Fruit fly (Drosophila melanogaster) whole organism, embryonic: ENCODE results near the gene CG34288.

Source experiments
- Ada2b ChIP-seq: fragments of 200-800 bp; sonication (Bioruptor generic); IDR thresholded peaks from 2 replicates; pipeline ENCODE4 v1.3.6; 2022; ENCODE audit warnings: missing biosample characterization, missing genetic modification characterization
- Asciz ChIP-seq: fragments of 200-800 bp; sonication (Bioruptor generic); optimal IDR thresholded peaks from 2 replicates; lab custom pipeline; 2017; ENCODE audit warnings: missing biosample characterization, mild to moderate bottlenecking, missing genetic modification characterization, missing genetic modification reagents
- Atf3 ChIP-seq: fragments of 200-800 bp; sonication (Bioruptor generic); optimal IDR thresholded peaks from 3 replicates; lab custom pipeline; 2016; ENCODE audit warnings: missing biosample characterization, missing genetic modification characterization
- CG10321 ChIP-seq: fragments of 200-800 bp; sonication (Bioruptor generic); IDR thresholded peaks from 2 replicates; pipeline ENCODE4 v1.3.6; 2022; ENCODE audit warnings: missing biosample characterization, missing genetic modification characterization
- CG11093 ChIP-seq: fragments of 200-800 bp; sonication (Bioruptor generic); IDR thresholded peaks from 3 replicates; pipeline ENCODE4 v1.3.6; 2022; ENCODE audit warnings: missing biosample characterization, missing genetic modification characterization
- CG11247 ChIP-seq: fragments of 200-800 bp; sonication (Bioruptor generic); IDR thresholded peaks from 2 replicates; pipeline ENCODE4 v1.3.6; 2022; ENCODE audit warnings: missing biosample characterization, missing genetic modification characterization
- CG12071 ChIP-seq: fragments of 200-800 bp; sonication (Bioruptor generic); optimal IDR thresholded peaks from 3 replicates; lab custom pipeline; 2018; ENCODE audit warnings: missing biosample characterization, mild to moderate bottlenecking, missing genetic modification characterization
- CG12299 ChIP-seq: fragments of 200-800 bp; sonication (Bioruptor generic); optimal IDR thresholded peaks from 2 replicates; lab custom pipeline; 2018; ENCODE audit warnings: missing biosample characterization, mild to moderate bottlenecking, missing genetic modification characterization
- CG13424 ChIP-seq: fragments of 200-800 bp; sonication (Bioruptor generic); optimal IDR thresholded peaks from 2 replicates; lab custom pipeline; 2019; ENCODE audit warnings: missing biosample characterization, mild to moderate bottlenecking, missing genetic modification characterization, moderate library complexity
- CG13775 ChIP-seq: fragments of 200-800 bp; sonication (Bioruptor generic); optimal IDR thresholded peaks from 3 replicates; lab custom pipeline; 2017; ENCODE audit warnings: missing biosample characterization, mild to moderate bottlenecking, missing genetic modification characterization
- CG14014 ChIP-seq: fragments of 200-800 bp; sonication (Bioruptor generic); IDR thresholded peaks from 2 replicates; pipeline ENCODE4 v1.3.6; 2022; ENCODE audit warnings: missing biosample characterization, missing genetic modification characterization
- CG1602 ChIP-seq: fragments of 200-800 bp; sonication (Bioruptor generic); optimal IDR thresholded peaks from 3 replicates; lab custom pipeline; 2016; ENCODE audit warnings: missing biosample characterization, missing genetic modification characterization
- CG17186 ChIP-seq: fragments of 200-800 bp; sonication (Bioruptor generic); optimal IDR thresholded peaks from 3 replicates; lab custom pipeline; 2017; ENCODE audit warnings: missing biosample characterization, missing genetic modification reagents, missing genetic modification characterization
- CG17568 ChIP-seq: fragments of 200-800 bp; sonication (Bioruptor generic); optimal IDR thresholded peaks from 2 replicates; lab custom pipeline; 2018; ENCODE audit warnings: missing biosample characterization, mild to moderate bottlenecking, missing genetic modification characterization, moderate library complexity
- CG18764 ChIP-seq: fragments of 200-800 bp; sonication (Bioruptor generic); optimal IDR thresholded peaks from 3 replicates; lab custom pipeline; 2016; ENCODE audit warnings: missing biosample characterization, missing genetic modification characterization
- CG4730 ChIP-seq: fragments of 200-800 bp; sonication (Bioruptor generic); IDR thresholded peaks from 2 replicates; pipeline ENCODE4 v1.3.6; 2022; ENCODE audit warnings: missing biosample characterization, missing genetic modification characterization
- CG5180 ChIP-seq: fragments of 200-800 bp; sonication (Bioruptor generic); optimal IDR thresholded peaks from 3 replicates; lab custom pipeline; 2017; ENCODE audit warnings: missing biosample characterization, missing genetic modification characterization, mild to moderate bottlenecking, moderate library complexity, missing genetic modification reagents
- CG8359 ChIP-seq: fragments of 200-800 bp; sonication (Bioruptor generic); optimal IDR thresholded peaks from 2 replicates; lab custom pipeline; 2017; ENCODE audit warnings: missing biosample characterization, mild to moderate bottlenecking, missing genetic modification characterization, borderline replicate concordance
- CG8765 ChIP-seq: fragments of 200-800 bp; sonication (Bioruptor generic); IDR thresholded peaks from 2 replicates; pipeline ENCODE4 v1.3.6; 2022; ENCODE audit warnings: missing biosample characterization, missing genetic modification characterization
- CG9727 ChIP-seq: fragments of 200-800 bp; sonication (Bioruptor generic); optimal IDR thresholded peaks from 3 replicates; lab custom pipeline; 2017; ENCODE audit warnings: missing biosample characterization, mild to moderate bottlenecking, missing genetic modification characterization
- CG9797 ChIP-seq: fragments of 200-800 bp; sonication (Bioruptor generic); optimal IDR thresholded peaks from 3 replicates; lab custom pipeline; 2018; ENCODE audit warnings: missing biosample characterization, mild to moderate bottlenecking, missing genetic modification characterization
- CoRest ChIP-seq: fragments of 200-800 bp; sonication (Bioruptor generic); optimal IDR thresholded peaks from 3 replicates; lab custom pipeline; 2018; ENCODE audit warnings: missing biosample characterization, mild to moderate bottlenecking, missing genetic modification characterization, moderate library complexity
- Deaf1 ChIP-seq: fragments of 200-800 bp; optimal IDR thresholded peaks from 3 replicates; lab custom pipeline; 2019; ENCODE audit warnings: missing biosample characterization, mild to moderate bottlenecking, missing genetic modification characterization, moderate library complexity
- Oaz ChIP-seq: fragments of 200-800 bp; sonication (Bioruptor generic); IDR thresholded peaks from 2 replicates; pipeline ENCODE4 v1.3.6; 2022; ENCODE audit warnings: missing biosample characterization, missing genetic modification characterization
- Oli ChIP-seq: fragments of 200-800 bp; sonication (Bioruptor generic); optimal IDR thresholded peaks from 2 replicates; lab custom pipeline; 2018; ENCODE audit warnings: missing biosample characterization, mild to moderate bottlenecking, missing genetic modification characterization, moderate library complexity
- Scr ChIP-seq: fragments of 200-800 bp; sonication (Bioruptor generic); IDR thresholded peaks from 2 replicates; pipeline ENCODE4 v1.3.6; 2022; ENCODE audit warnings: missing biosample characterization, missing genetic modification characterization; ENCODE audit not compliant: partially characterized antibody
- Xbp1 ChIP-seq: fragments of 200-800 bp; sonication (Bioruptor generic); optimal IDR thresholded peaks from 3 replicates; lab custom pipeline; 2016; ENCODE audit warnings: missing biosample characterization, mild to moderate bottlenecking, missing genetic modification characterization
- aop ChIP-seq: fragments of 200-800 bp; sonication (Bioruptor generic); IDR thresholded peaks from 2 replicates; pipeline ENCODE4 v1.3.6; 2022; ENCODE audit warnings: missing biosample characterization, missing genetic modification characterization
- br ChIP-seq: fragments of >200 bp; optimal IDR thresholded peaks from 2 replicates; lab custom pipeline; 2017
- cas ChIP-seq: fragments of 200-800 bp; sonication (Bioruptor generic); IDR thresholded peaks from 2 replicates; pipeline ENCODE4 v1.3.6; 2022; ENCODE audit warnings: missing biosample characterization, missing genetic modification characterization
- chinmo ChIP-seq: fragments of 200-800 bp; sonication (Bioruptor generic); IDR thresholded peaks from 4 replicates; pipeline ENCODE4 v1.3.6; 2022; ENCODE audit warnings: missing biosample characterization, missing genetic modification characterization; ENCODE audit not compliant: partially characterized antibody
- chn ChIP-seq: fragments of 200-800 bp; sonication (Bioruptor generic); optimal IDR thresholded peaks from 2 replicates; lab custom pipeline; 2016; ENCODE audit warnings: missing biosample characterization, missing genetic modification characterization
- ci ChIP-seq: fragments of 200-800 bp; sonication (Bioruptor generic); IDR thresholded peaks from 3 replicates; pipeline ENCODE4 v1.3.6; 2022; ENCODE audit warnings: missing biosample characterization, missing genetic modification characterization
- corto ChIP-seq: fragments of 200-800 bp; sonication (Bioruptor generic); optimal IDR thresholded peaks from 2 replicates; lab custom pipeline; 2016; ENCODE audit warnings: missing biosample characterization, mild to moderate bottlenecking, missing genetic modification characterization, moderate library complexity
- dati ChIP-seq: fragments of 200-800 bp; sonication (Bioruptor generic); IDR thresholded peaks from 2 replicates; pipeline ENCODE4 v1.3.6; 2022; ENCODE audit warnings: missing biosample characterization, missing genetic modification characterization
- eve ChIP-seq, 2 experiments: fragments of >200 bp; optimal IDR thresholded peaks; 2 replicates each; lab custom pipeline; 2017; ENCODE audit warnings: missing biosample characterization in 2 of 2, missing genetic modification characterization in 2 of 2
- fd3F ChIP-seq: fragments of 200-800 bp; sonication (Bioruptor generic); optimal IDR thresholded peaks from 2 replicates; lab custom pipeline; 2018; ENCODE audit warnings: missing biosample characterization, mild to moderate bottlenecking, missing genetic modification characterization, moderate library complexity
- gcm ChIP-seq: fragments of 200-800 bp; sonication (Bioruptor generic); optimal IDR thresholded peaks from 2 replicates; lab custom pipeline; 2019; ENCODE audit warnings: missing biosample characterization, mild to moderate bottlenecking, missing genetic modification characterization, moderate library complexity
- gfzf ChIP-seq: fragments of 200-800 bp; sonication (Bioruptor generic); optimal IDR thresholded peaks from 2 replicates; lab custom pipeline; 2016; ENCODE audit warnings: missing biosample characterization, mild to moderate bottlenecking, missing genetic modification characterization, moderate library complexity
- grn ChIP-seq: fragments of 200-800 bp; sonication (Bioruptor generic); optimal IDR thresholded peaks from 3 replicates; lab custom pipeline; 2017; ENCODE audit warnings: missing biosample characterization, missing genetic modification characterization
- gt ChIP-seq: fragments of 200-800 bp; sonication (Bioruptor generic); IDR thresholded peaks from 2 replicates; pipeline ENCODE4 v1.3.6; 2022; ENCODE audit warnings: missing biosample characterization, missing genetic modification characterization
- nmo ChIP-seq: fragments of 200-800 bp; sonication (Bioruptor generic); optimal IDR thresholded peaks from 2 replicates; lab custom pipeline; 2018; ENCODE audit warnings: missing biosample characterization, mild to moderate bottlenecking, missing genetic modification characterization, moderate library complexity
- pb ChIP-seq: fragments of 200-800 bp; sonication (Bioruptor generic); optimal IDR thresholded peaks from 3 replicates; lab custom pipeline; 2016; ENCODE audit warnings: missing biosample characterization, missing genetic modification characterization
- psq ChIP-seq: fragments of 200-800 bp; sonication (Bioruptor generic); optimal IDR thresholded peaks from 2 replicates; lab custom pipeline; 2017; ENCODE audit warnings: missing biosample characterization, missing genetic modification characterization
- ro ChIP-seq: fragments of 200-800 bp; sonication (Bioruptor generic); IDR thresholded peaks from 2 replicates; pipeline ENCODE4 v1.3.6; 2022; ENCODE audit warnings: missing biosample characterization, missing genetic modification characterization
- so ChIP-seq: fragments of 200-800 bp; sonication (Bioruptor generic); IDR thresholded peaks from 3 replicates; pipeline ENCODE4 v1.3.6; 2022; ENCODE audit warnings: missing biosample characterization, missing genetic modification characterization
- tin ChIP-seq: fragments of 200-800 bp; sonication (Bioruptor generic); optimal IDR thresholded peaks from 3 replicates; lab custom pipeline; 2016; ENCODE audit warnings: missing biosample characterization, missing genetic modification characterization
- trem ChIP-seq: fragments of 200-800 bp; optimal IDR thresholded peaks from 3 replicates; lab custom pipeline; 2019; ENCODE audit warnings: missing biosample characterization, mild to moderate bottlenecking, missing genetic modification characterization, moderate library complexity
- unc-4 ChIP-seq: fragments of 200-800 bp; sonication (Bioruptor generic); IDR thresholded peaks from 2 replicates; pipeline ENCODE4 v1.3.6; 2022; ENCODE audit warnings: missing biosample characterization, missing genetic modification characterization; ENCODE audit not compliant: partially characterized antibody
- zfh1 ChIP-seq: fragments of 200-800 bp; sonication (Bioruptor generic); IDR thresholded peaks from 3 replicates; pipeline ENCODE4 v1.3.6; 2022; ENCODE audit warnings: missing biosample characterization, missing genetic modification characterization

CG34288 gene

DNA sequence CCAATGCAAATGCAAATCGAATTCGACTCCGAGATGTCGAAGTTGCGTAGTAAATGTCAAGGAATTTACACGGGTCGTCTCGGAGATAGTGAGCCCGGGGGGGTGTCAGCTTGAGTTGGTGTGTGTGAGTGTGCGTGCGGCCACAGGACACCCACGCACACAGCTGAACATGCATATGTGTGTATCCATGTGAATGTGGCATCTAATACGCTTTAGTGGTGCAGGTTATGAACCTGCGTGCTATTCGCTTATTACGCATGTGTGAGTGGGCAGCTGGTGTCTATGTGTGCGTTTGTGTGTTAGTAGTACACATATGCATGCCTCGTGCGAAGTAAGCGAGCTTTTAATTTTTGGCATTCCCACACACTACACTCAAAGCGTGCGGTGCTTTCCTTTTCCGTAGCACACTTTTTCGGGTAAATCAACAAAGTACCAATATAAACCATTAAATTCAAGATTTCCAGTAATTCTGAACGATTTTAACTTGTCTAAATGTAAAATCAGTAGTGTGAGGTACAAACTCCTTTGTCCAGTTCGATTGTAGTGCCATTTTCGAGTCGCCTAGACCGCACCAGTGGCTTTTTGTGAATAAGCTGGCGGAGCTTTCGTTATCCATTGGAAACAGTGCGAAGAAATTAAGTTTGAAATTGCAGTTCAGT lies 21.9 kb upstream of the CG34288 start (continued):
- TF ChIP-seq so (GFP tag; lab: Robert Waterston, UW) (peak; percentile 89), CG18764 (GFP tag; lab: Kevin White, UChicago) (peak; percentile 78), Atf3 (GFP tag; lab: Kevin White, UChicago) (peak; percentile 71), pb (GFP tag; lab: Kevin White, UChicago) (peak; percentile 88), Oaz (GFP tag; lab: Robert Waterston, UW) (peak; percentile 74), CG12299 (tag; lab: Kevin White, UChicago) (peak; percentile 81), CG11093 (GFP tag; lab: Robert Waterston, UW) (peak; percentile 70; the same call in 2 of the 3 replicates), CG8765 (GFP tag; lab: Robert Waterston, UW) (no peak), CG1602 (GFP tag; lab: Kevin White, UChicago) (peak; percentile 75), fd3F (GFP tag; lab: Kevin White, UChicago) (peak; percentile 87), chn (GFP tag; lab: Kevin White, UChicago) (peak; percentile 67), Deaf1 (peak; percentile 70), br (lab: Kevin White, UChicago) (no peak), CG14014 (peak; percentile 90), CG5180 (GFP tag; lab: Kevin White, UChicago) (peak; percentile 76), CG11247 (GFP tag; lab: Robert Waterston, UW) (peak; percentile 81), psq (GFP tag; lab: Kevin White, UChicago) (no peak), CG13424 (peak; percentile 90), CG4730 (peak; percentile 80), CG9727 (peak; percentile 80), cas (GFP tag; lab: Robert Waterston, UW) (peak; percentile 78), tin (GFP tag; lab: Kevin White, UChicago) (peak; percentile 83), Asciz (GFP tag; lab: Kevin White, UChicago) (peak; percentile 72), gcm (GFP tag; lab: Kevin White, UChicago) (no peak), zfh1 (GFP tag; lab: Robert Waterston, UW) (peak; percentile 71), Xbp1 (GFP tag; lab: Kevin White, UChicago) (peak; percentile 90), Oli (peak; percentile 89), CG8359 (GFP tag; lab: Kevin White, UChicago) (no peak), CG17568 (no peak), nmo (GFP tag; lab: Kevin White, UChicago) (peak; percentile 93), ro (GFP tag; lab: Robert Waterston, UW) (no peak; the same call in 1 of the 2 replicates), eve (GFP tag; optimal IDR thresholded peaks at IDR 0.05; lab: Kevin White, UChicago) (no peak), gt (GFP tag; lab: Robert Waterston, UW) (0 out of 2 replicates have a peak, but pooled peaks have one; percentile 16), aop (GFP tag; lab: Robert Waterston, UW) (peak; percentile 69; the same call in 1 of the 2 replicates), CG10321 (GFP tag; lab: Robert Waterston, UW) (peak; percentile 54; the same call in 1 of the 2 replicates), ci (GFP tag; lab: Robert Waterston, UW) (peak; percentile 87), corto (GFP tag; lab: Kevin White, UChicago) (no peak), CG13775 (peak; percentile 75), CG17186 (peak; percentile 10)

DNA sequence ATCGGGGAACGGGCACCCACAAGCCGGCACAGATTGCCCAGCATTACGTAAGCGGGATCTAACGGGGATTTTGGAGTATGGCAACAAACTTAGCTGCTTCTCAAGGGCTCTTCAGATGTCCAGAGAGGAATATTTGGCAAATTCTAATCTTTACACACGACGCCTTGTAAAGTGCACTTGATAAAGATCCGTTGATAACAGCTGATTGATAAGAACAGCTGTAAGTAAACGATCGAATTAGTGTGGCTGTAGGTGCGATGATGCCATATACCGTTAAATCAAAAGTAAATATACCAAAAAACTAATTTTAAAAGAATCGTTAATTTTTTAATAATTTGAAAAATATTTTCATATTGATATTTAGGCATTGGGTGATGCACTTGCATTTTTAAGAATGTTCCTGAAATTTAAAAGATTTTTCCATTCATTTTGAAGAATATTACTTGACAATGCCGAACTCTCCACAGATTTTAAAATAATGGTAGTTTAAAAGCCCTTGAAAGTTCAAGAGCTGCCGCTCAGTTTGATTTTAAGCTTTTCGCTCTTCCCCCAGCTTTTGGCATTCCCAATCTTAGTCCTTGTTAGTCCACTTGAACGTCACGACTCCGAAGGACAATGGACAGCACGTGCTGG lies 21.0 kb upstream of the CG34288 start, which contains the start of the genes CG5377 and Nrx-1:
Gene CG5377 (minus strand): TSS at position 219 of the 633 bp plus-strand sequence.
Gene Nrx-1 (plus strand): TSS at position 574 of the 633 bp plus-strand sequence.
- TF ChIP-seq CG12071 (GFP tag; lab: Kevin White, UChicago) (no peak), Ada2b (GFP tag; lab: Robert Waterston, UW) (no peak), grn (GFP tag; lab: Kevin White, UChicago) (peak; percentile 92), gfzf (GFP tag; lab: Kevin White, UChicago) (peak; percentile 65), Scr (GFP tag; lab: Robert Waterston, UW) (peak; percentile 24; the same call in 1 of the 2 replicates), dati (GFP tag; lab: Robert Waterston, UW) (no peak), CG9797 (GFP tag; lab: Kevin White, UChicago) (peak; percentile 74), unc-4 (0 out of 2 replicates have a peak, but pooled peaks have one; percentile 22), CoRest (tag; lab: Kevin White, UChicago) (peak; percentile 6), trem (tag; lab: Kevin White, UChicago) (peak; percentile 23), chinmo (GFP tag; lab: Robert Waterston, UW) (peak; percentile 68; the same call in 1 of the 4 replicates)
